Fruit fly (Drosophila melanogaster) whole organism, embryonic: ENCODE measurements around the gene CG6931.

Source experiments
- Atf6 ChIP-seq: fragments of 200-800 bp; sonication (Bioruptor generic); IDR thresholded peaks from 2 replicates; pipeline ENCODE4 v1.3.6; 2022; ENCODE audit warnings: missing biosample characterization, missing genetic modification characterization
- Awh ChIP-seq: fragments of 200-800 bp; sonication (Bioruptor generic); IDR thresholded peaks from 2 replicates; pipeline ENCODE4, ENCODE4 v1.3.6; 2022; ENCODE audit warnings: missing biosample characterization, missing genetic modification characterization
- BEAF-32 ChIP-seq: fragments of 200-800 bp; sonication (Bioruptor generic); optimal IDR thresholded peaks from 3 replicates; lab custom pipeline; 2017; ENCODE audit warnings: missing biosample characterization, missing genetic modification characterization, mild to moderate bottlenecking, moderate library complexity, missing genetic modification reagents
- Blimp-1 ChIP-seq: fragments of 200-800 bp; sonication (Bioruptor generic); optimal IDR thresholded peaks from 3 replicates; lab custom pipeline; 2018; ENCODE audit warnings: missing biosample characterization, missing genetic modification characterization, mild to moderate bottlenecking, moderate library complexity, missing genetic modification reagents
- CG10267 ChIP-seq: fragments of 200-800 bp; sonication (Bioruptor generic); optimal IDR thresholded peaks from 2 replicates; lab custom pipeline; 2018; ENCODE audit warnings: missing biosample characterization, mild to moderate bottlenecking, missing genetic modification characterization, moderate library complexity
- CG11696 ChIP-seq: fragments of 200-800 bp; sonication (Bioruptor generic); IDR thresholded peaks from 2 replicates; pipeline ENCODE4 v1.3.6; 2022; ENCODE audit warnings: missing biosample characterization, missing genetic modification characterization
- CG12942 ChIP-seq: fragments of 200-800 bp; sonication (Bioruptor generic); optimal IDR thresholded peaks from 3 replicates; lab custom pipeline; 2016; ENCODE audit warnings: missing biosample characterization, missing genetic modification characterization
- CG14860 ChIP-seq: fragments of 200-800 bp; sonication (Bioruptor generic); IDR thresholded peaks from 3 replicates; pipeline ENCODE4 v1.3.6; 2022; ENCODE audit warnings: missing biosample characterization, missing genetic modification characterization; ENCODE audit not compliant: partially characterized antibody
- CG15073 ChIP-seq: fragments of 200-800 bp; sonication (Bioruptor generic); optimal IDR thresholded peaks from 2 replicates; lab custom pipeline; 2016; ENCODE audit warnings: missing biosample characterization, missing genetic modification characterization
- CG2120 ChIP-seq: fragments of 200-800 bp; sonication (Bioruptor generic); optimal IDR thresholded peaks from 3 replicates; lab custom pipeline; 2016; ENCODE audit warnings: missing biosample characterization, missing genetic modification characterization
- CG2875 ChIP-seq: fragments of 200-800 bp; sonication (Bioruptor generic); optimal IDR thresholded peaks from 2 replicates; lab custom pipeline; 2017; ENCODE audit warnings: missing biosample characterization, mild to moderate bottlenecking, missing genetic modification characterization, missing genetic modification reagents
- CG2889 ChIP-seq: fragments of 200-800 bp; sonication (Bioruptor generic); IDR thresholded peaks from 3 replicates; pipeline ENCODE4 v1.3.6; 2022; ENCODE audit warnings: missing biosample characterization, missing genetic modification characterization
- CG7271 ChIP-seq: fragments of 200-800 bp; sonication (Bioruptor generic); optimal IDR thresholded peaks from 2 replicates; lab custom pipeline; 2018; ENCODE audit warnings: missing biosample characterization, mild to moderate bottlenecking, missing genetic modification characterization, moderate library complexity
- CG7786 ChIP-seq: fragments of 200-800 bp; sonication (Bioruptor generic); optimal IDR thresholded peaks from 2 replicates; lab custom pipeline; 2016; ENCODE audit warnings: missing biosample characterization, missing genetic modification characterization
- CG8281 ChIP-seq: fragments of 200-800 bp; sonication (Bioruptor generic); optimal IDR thresholded peaks from 2 replicates; lab custom pipeline; 2018; ENCODE audit warnings: missing biosample characterization, mild to moderate bottlenecking, missing genetic modification characterization, moderate library complexity
- D ChIP-seq, 2 experiments: fragments of 200-800 bp in 1 of 2; fragments of >200 bp in 1 of 2; sonication (Bioruptor generic) in 1 of 2; optimal IDR thresholded peaks; 2 replicates in 1 of 2; 3 replicates in 1 of 2; lab custom pipeline; 2017; ENCODE audit warnings: mild to moderate bottlenecking in 1 of 2, missing biosample characterization in 1 of 2, missing genetic modification characterization in 1 of 2, missing genetic modification reagents in 1 of 2
- Doc3 ChIP-seq: fragments of 200-800 bp; sonication (Bioruptor generic); IDR thresholded peaks from 3 replicates; pipeline ENCODE4 v1.3.6; 2022; ENCODE audit warnings: missing biosample characterization, missing genetic modification characterization; ENCODE audit not compliant: partially characterized antibody
- Drgx ChIP-seq: fragments of 200-800 bp; sonication (Bioruptor generic); IDR thresholded peaks from 2 replicates; pipeline ENCODE4 v1.3.6; 2022; ENCODE audit warnings: missing biosample characterization, missing genetic modification characterization
- E2f2 ChIP-seq: fragments of 200-800 bp; sonication (Bioruptor generic); IDR thresholded peaks from 2 replicates; pipeline ENCODE4 v1.3.6; 2022; ENCODE audit warnings: missing biosample characterization, missing genetic modification characterization
- Hr51 ChIP-seq, 2 experiments: fragments of 200-800 bp; sonication (Bioruptor generic); optimal IDR thresholded peaks; 2 replicates in 1 of 2; 3 replicates in 1 of 2; lab custom pipeline; 2016 to 2018; ENCODE audit warnings: missing biosample characterization in 2 of 2, missing genetic modification characterization in 2 of 2, mild to moderate bottlenecking in 1 of 2, moderate library complexity in 1 of 2
- Max ChIP-seq: fragments of 200-800 bp; sonication (Bioruptor generic); optimal IDR thresholded peaks from 2 replicates; lab custom pipeline; 2016; ENCODE audit warnings: missing biosample characterization, mild to moderate bottlenecking, missing genetic modification characterization
- NC2β ChIP-seq: fragments of 200-800 bp; sonication (Bioruptor generic); optimal IDR thresholded peaks from 2 replicates; lab custom pipeline; 2016; ENCODE audit warnings: missing biosample characterization, missing genetic modification characterization
- Side ChIP-seq: fragments of 200-800 bp; sonication (Bioruptor generic); optimal IDR thresholded peaks from 2 replicates; lab custom pipeline; 2016; ENCODE audit warnings: missing biosample characterization, missing genetic modification characterization
- Sin3A ChIP-seq: fragments of >200 bp; optimal IDR thresholded peaks from 2 replicates; lab custom pipeline; 2018
- Sox100B ChIP-seq: fragments of 200-800 bp; sonication (Bioruptor generic); optimal IDR thresholded peaks from 3 replicates; lab custom pipeline; 2018; ENCODE audit warnings: missing biosample characterization, mild to moderate bottlenecking, missing genetic modification characterization
- dimm ChIP-seq: fragments of 200-800 bp; sonication (Bioruptor generic); IDR thresholded peaks from 2 replicates; pipeline ENCODE4 v1.3.6; 2022; ENCODE audit warnings: missing biosample characterization, missing genetic modification characterization
- her ChIP-seq: fragments of 200-800 bp; sonication (Bioruptor generic); optimal IDR thresholded peaks from 2 replicates; lab custom pipeline; 2016; ENCODE audit warnings: missing biosample characterization, missing genetic modification characterization
- jigr1 ChIP-seq: fragments of 200-800 bp; sonication (Bioruptor generic); IDR thresholded peaks from 3 replicates; pipeline ENCODE4 v1.3.6; 2022; ENCODE audit warnings: missing biosample characterization, missing genetic modification characterization
- jing ChIP-seq: fragments of 200-800 bp; sonication (Bioruptor generic); optimal IDR thresholded peaks from 2 replicates; lab custom pipeline; 2018; ENCODE audit warnings: missing biosample characterization, mild to moderate bottlenecking, missing genetic modification characterization
- kah ChIP-seq: fragments of 200-800 bp; sonication (Bioruptor generic); optimal IDR thresholded peaks from 2 replicates; lab custom pipeline; 2018; ENCODE audit warnings: missing biosample characterization, mild to moderate bottlenecking, missing genetic modification characterization
- lmd ChIP-seq: fragments of 200-800 bp; sonication (Bioruptor generic); IDR thresholded peaks from 2 replicates; pipeline ENCODE4 v1.3.6; 2022; ENCODE audit warnings: missing biosample characterization, missing genetic modification characterization
- lola ChIP-seq, 3 experiments: fragments of >200 bp in 2 of 3; fragments of 200-800 bp in 1 of 3; sonication (Bioruptor generic) in 1 of 3; optimal IDR thresholded peaks; 2 replicates each; lab custom pipeline; 2017 to 2019; ENCODE audit warnings: missing biosample characterization in 3 of 3, missing genetic modification characterization in 3 of 3, mild to moderate bottlenecking in 1 of 3, moderate library complexity in 1 of 3
- luna ChIP-seq: fragments of 200-800 bp; sonication (Bioruptor generic); optimal IDR thresholded peaks from 2 replicates; lab custom pipeline; 2016; ENCODE audit warnings: missing biosample characterization, missing genetic modification characterization
- oc ChIP-seq: fragments of 200-800 bp; sonication (Bioruptor generic); optimal IDR thresholded peaks from 2 replicates; lab custom pipeline; 2018; ENCODE audit warnings: missing biosample characterization, mild to moderate bottlenecking, missing genetic modification characterization, moderate library complexity
- pan ChIP-seq, 4 experiments: fragments of >200 bp in 3 of 4; fragments of 200-800 bp in 1 of 4; sonication (Bioruptor generic) in 1 of 4; optimal IDR thresholded peaks in 3 of 4; IDR thresholded peaks in 1 of 4; 2 replicates each; pipeline versions ENCODE4 v1.3.6 to Lab custom; 2017 to 2022; ENCODE audit warnings: missing biosample characterization in 2 of 4, missing genetic modification characterization in 2 of 4, mixed read lengths in 1 of 4
- pb ChIP-seq: fragments of 200-800 bp; sonication (Bioruptor generic); optimal IDR thresholded peaks from 3 replicates; lab custom pipeline; 2016; ENCODE audit warnings: missing biosample characterization, missing genetic modification characterization
- peb ChIP-seq: fragments of 200-800 bp; sonication (Bioruptor generic); IDR thresholded peaks from 2 replicates; pipeline ENCODE4 v1.3.6; 2022; ENCODE audit warnings: missing biosample characterization, missing genetic modification characterization
- pzg ChIP-seq: fragments of 200-800 bp; sonication (Bioruptor generic); optimal IDR thresholded peaks from 3 replicates; lab custom pipeline; 2018; ENCODE audit warnings: missing biosample characterization, mild to moderate bottlenecking, missing genetic modification characterization, moderate library complexity
- scrt ChIP-seq: fragments of 200-800 bp; sonication (Bioruptor generic); optimal IDR thresholded peaks from 2 replicates; lab custom pipeline; 2018; ENCODE audit warnings: missing biosample characterization, mild to moderate bottlenecking, missing genetic modification characterization, moderate library complexity
- seq ChIP-seq: fragments of 200-800 bp; sonication (Bioruptor generic); IDR thresholded peaks from 2 replicates; pipeline ENCODE4 v1.3.6; 2022; ENCODE audit warnings: missing biosample characterization, missing genetic modification characterization
- slp2 ChIP-seq: fragments of 200-800 bp; sonication (Bioruptor generic); optimal IDR thresholded peaks from 2 replicates; lab custom pipeline; 2016; ENCODE audit warnings: missing biosample characterization, missing genetic modification characterization
- tgo ChIP-seq: fragments of 200-800 bp; sonication (Bioruptor generic); IDR thresholded peaks from 3 replicates; pipeline ENCODE4 v1.3.6; 2022; ENCODE audit warnings: missing biosample characterization, missing genetic modification characterization
- tll ChIP-seq, 2 experiments: fragments of 200-800 bp in 1 of 2; fragments of >200 bp in 1 of 2; sonication (Bioruptor generic) in 1 of 2; optimal IDR thresholded peaks; 2 replicates each; lab custom pipeline; 2017 to 2019; ENCODE audit warnings: missing biosample characterization in 2 of 2, missing genetic modification characterization in 2 of 2, mild to moderate bottlenecking in 1 of 2, moderate library complexity in 1 of 2
- tup ChIP-seq: fragments of 200-800 bp; sonication (Bioruptor generic); optimal IDR thresholded peaks from 2 replicates; lab custom pipeline; 2016; ENCODE audit warnings: missing biosample characterization, mild to moderate bottlenecking, missing genetic modification characterization, moderate library complexity
- twi ChIP-seq: fragments of 200-800 bp; optimal IDR thresholded peaks from 2 replicates; lab custom pipeline; 2019; ENCODE audit warnings: missing biosample characterization, mild to moderate bottlenecking, missing genetic modification characterization, moderate library complexity
- wdn ChIP-seq: fragments of 200-800 bp; sonication (Bioruptor generic); IDR thresholded peaks from 2 replicates; pipeline ENCODE4 v1.3.6; 2022; ENCODE audit warnings: missing biosample characterization, missing genetic modification characterization

CG6931 gene

DNA sequence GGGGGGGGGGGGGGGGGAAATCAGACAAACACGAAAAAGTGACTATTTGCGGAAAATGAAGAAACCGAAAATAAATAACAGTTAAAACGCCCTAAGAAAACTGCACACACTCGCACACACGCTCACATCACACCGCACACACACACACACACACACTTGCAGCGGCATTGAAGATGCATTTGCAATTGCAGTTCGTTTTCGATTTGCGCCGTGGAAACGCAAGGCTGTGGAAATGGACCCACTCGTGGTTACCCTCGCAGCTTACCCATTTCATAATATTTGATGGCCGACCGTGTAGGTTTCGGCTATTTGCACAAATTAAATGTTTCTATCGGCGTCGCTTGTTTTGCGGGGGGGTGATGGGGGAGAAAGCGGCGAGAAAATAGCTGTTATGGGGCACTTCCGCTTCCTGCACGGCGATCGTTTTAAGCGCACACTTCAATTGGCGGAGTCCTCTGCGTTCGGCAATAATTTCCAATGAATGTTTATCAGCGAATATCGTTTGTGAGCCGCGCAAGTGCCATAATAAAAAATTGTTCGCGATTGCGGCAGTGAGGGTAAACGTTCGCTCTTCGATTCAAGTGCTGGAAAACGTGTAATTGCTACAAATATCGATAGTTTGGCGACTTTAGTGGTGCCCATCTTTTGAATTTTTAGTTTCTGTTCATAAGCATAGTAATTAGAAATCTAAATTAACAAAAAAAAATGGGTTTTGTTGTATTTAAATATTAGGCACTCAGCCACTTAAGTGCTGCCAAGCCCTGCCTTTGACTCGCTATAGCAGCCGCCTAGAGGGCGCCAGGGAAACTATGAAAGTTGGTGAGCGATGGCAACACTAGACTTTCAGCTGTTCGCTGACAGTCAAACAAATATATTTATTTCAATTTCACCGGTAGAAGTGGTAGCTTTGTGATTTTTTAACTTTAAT, 12.0 kb downstream of the CG6931 start, which contains the start of the genes Pop2 and CG6928 (continued):
- TF ChIP-seq jigr1 (GFP tag; lab: Robert Waterston, UW) (no peak), CG12942 (peak; percentile 79), D (optimal IDR thresholded peaks at IDR 0.05; lab: Kevin White, UChicago) (no peak), D (GFP tag; optimal IDR thresholded peaks at IDR 0.05; lab: Kevin White, UChicago) (no peak), CG2120 (GFP tag; lab: Kevin White, UChicago) (peak; percentile 90), Awh (GFP tag; lab: Robert Waterston, UW) (no peak), Hr51 (GFP tag; optimal IDR thresholded peaks at IDR 0.05; lab: Kevin White, UChicago) (peak in 1 of 2 experiments; percentile 88), CG15073 (GFP tag; lab: Kevin White, UChicago) (no peak), CG7786 (GFP tag; lab: Kevin White, UChicago) (peak; percentile 87), pb (GFP tag; lab: Kevin White, UChicago) (peak; percentile 25), luna (GFP tag; lab: Kevin White, UChicago) (peak; percentile 59), twi (peak; percentile 48), slp2 (GFP tag; lab: Kevin White, UChicago) (peak; percentile 80), Sox100B (GFP tag; lab: Kevin White, UChicago) (no peak), Sin3A (peak; percentile 99), lmd (GFP tag; lab: Robert Waterston, UW) (peak; percentile 71), tgo (GFP tag; lab: Robert Waterston, UW) (peak; percentile 45; the same call in 2 of the 3 replicates), her (GFP tag; lab: Kevin White, UChicago) (peak; percentile 76), Max (GFP tag; lab: Kevin White, UChicago) (peak; percentile 77), Atf6 (GFP tag; lab: Robert Waterston, UW) (peak; percentile 73), oc (tag; lab: Kevin White, UChicago) (no peak), CG14860 (GFP tag; lab: Robert Waterston, UW) (peak; percentile 83; the same call in 2 of the 3 replicates), CG10267 (tag; lab: Kevin White, UChicago) (peak; percentile 98), tup (GFP tag; lab: Kevin White, UChicago) (peak; percentile 55), pan (optimal IDR thresholded peaks at IDR 0.05; lab: Kevin White, UChicago) (no peak), pan (GFP tag; optimal IDR thresholded peaks at IDR 0.05 in 1 of 2, IDR thresholded peaks at IDR 0.05 in 1 of 2) (peak in 1 of 2 experiments; percentile 34), E2f2 (GFP tag; lab: Robert Waterston, UW) (peak; percentile 79), jing (GFP tag; lab: Kevin White, UChicago) (no peak), CG8281 (no peak), lola (GFP tag; optimal IDR thresholded peaks at IDR 0.05; lab: Kevin White, UChicago) (peak in 1 of 3 experiments; percentile 45), Side (GFP tag; lab: Kevin White, UChicago) (peak; percentile 60), peb (GFP tag; lab: Robert Waterston, UW) (no peak), dimm (no peak), tll (GFP tag; optimal IDR thresholded peaks at IDR 0.05; lab: Kevin White, UChicago) (peak in 1 of 2 experiments; percentile 66), pzg (GFP tag; lab: Kevin White, UChicago) (peak; percentile 88), Drgx (GFP tag; lab: Robert Waterston, UW) (no peak), CG11696 (GFP tag; lab: Robert Waterston, UW) (0 out of 2 replicates have a peak, but pooled peaks have one; percentile 34), CG7271 (tag; lab: Kevin White, UChicago) (peak; percentile 31), NC2β (GFP tag; lab: Kevin White, UChicago) (peak; percentile 82), wdn (no peak), CG2889 (GFP tag; lab: Robert Waterston, UW) (peak; percentile 43; the same call in 1 of the 3 replicates), kah (GFP tag; lab: Kevin White, UChicago) (no peak), Blimp-1 (peak; percentile 42), CG2875 (GFP tag; lab: Kevin White, UChicago) (no peak), seq (GFP tag; lab: Robert Waterston, UW) (peak; percentile 58; the same call in 1 of the 2 replicates), scrt (GFP tag; lab: Kevin White, UChicago) (peak; percentile 22), BEAF-32 (GFP tag; lab: Kevin White, UChicago) (peak; percentile 93), Doc3 (GFP tag; lab: Robert Waterston, UW) (peak; percentile 87)
